Fruit fly (Drosophila melanogaster) whole organism, wandering third instar larva: Measurements from ENCODE around the gene CG42346.

Experiments used
- CG32264 ChIP-seq: fragments of 200-800 bp; sonication (Bioruptor generic); optimal IDR thresholded peaks from 2 replicates; lab custom pipeline; 2016; ENCODE audit warnings: missing biosample characterization, missing genetic modification characterization
- CrebA ChIP-seq: fragments of 200-800 bp; sonication (Bioruptor generic); optimal IDR thresholded peaks from 2 replicates; lab custom pipeline; 2016; ENCODE audit warnings: missing biosample characterization, mild to moderate bottlenecking, missing genetic modification characterization, borderline replicate concordance
- Dfd ChIP-seq: fragments of >200 bp; optimal IDR thresholded peaks from 2 replicates; lab custom pipeline; 2017; ENCODE audit warnings: missing biosample characterization, missing genetic modification characterization
- OdsH ChIP-seq: fragments of 200-800 bp; sonication (Bioruptor generic); optimal IDR thresholded peaks from 2 replicates; lab custom pipeline; 2016; ENCODE audit warnings: missing biosample characterization, mild to moderate bottlenecking, missing genetic modification characterization
- Rel ChIP-seq, 2 experiments: fragments of 200-800 bp; sonication (Bioruptor generic) in 1 of 2; optimal IDR thresholded peaks; 2 replicates in 1 of 2; 3 replicates in 1 of 2; lab custom pipeline; 2016 to 2019; ENCODE audit warnings: mild to moderate bottlenecking in 2 of 2, missing biosample characterization in 2 of 2, missing genetic modification characterization in 2 of 2, moderate library complexity in 1 of 2
- brk ChIP-seq: fragments of 200-800 bp; sonication (Bioruptor generic); optimal IDR thresholded peaks from 2 replicates; lab custom pipeline; 2016; ENCODE audit warnings: missing biosample characterization, mild to moderate bottlenecking, missing genetic modification characterization
- dmrt93B ChIP-seq: fragments of 200-800 bp; sonication (Bioruptor generic); optimal IDR thresholded peaks from 2 replicates; lab custom pipeline; 2018; ENCODE audit warnings: missing biosample characterization, mild to moderate bottlenecking, missing genetic modification characterization
- ey ChIP-seq: fragments of 200-800 bp; sonication (Bioruptor generic); optimal IDR thresholded peaks from 2 replicates; lab custom pipeline; 2016; ENCODE audit warnings: missing biosample characterization, missing genetic modification characterization
- fru ChIP-seq: fragments of 200-800 bp; sonication (Bioruptor generic); optimal IDR thresholded peaks from 3 replicates; lab custom pipeline; 2016; ENCODE audit warnings: missing biosample characterization, mild to moderate bottlenecking, missing genetic modification characterization
- psq ChIP-seq: fragments of 200-800 bp; sonication (Bioruptor generic); optimal IDR thresholded peaks from 3 replicates; lab custom pipeline; 2017; ENCODE audit warnings: missing biosample characterization, mild to moderate bottlenecking, missing genetic modification characterization, moderate library complexity
- sage ChIP-seq: fragments of 200-800 bp; sonication (Bioruptor generic); optimal IDR thresholded peaks from 2 replicates; lab custom pipeline; 2016; ENCODE audit warnings: missing biosample characterization, mild to moderate bottlenecking, missing genetic modification characterization
- woc ChIP-seq: sonication (Bioruptor generic); optimal IDR thresholded peaks from 2 replicates; lab custom pipeline; 2016; ENCODE audit warnings: missing biosample characterization, mild to moderate bottlenecking, missing genetic modification characterization

DNA sequence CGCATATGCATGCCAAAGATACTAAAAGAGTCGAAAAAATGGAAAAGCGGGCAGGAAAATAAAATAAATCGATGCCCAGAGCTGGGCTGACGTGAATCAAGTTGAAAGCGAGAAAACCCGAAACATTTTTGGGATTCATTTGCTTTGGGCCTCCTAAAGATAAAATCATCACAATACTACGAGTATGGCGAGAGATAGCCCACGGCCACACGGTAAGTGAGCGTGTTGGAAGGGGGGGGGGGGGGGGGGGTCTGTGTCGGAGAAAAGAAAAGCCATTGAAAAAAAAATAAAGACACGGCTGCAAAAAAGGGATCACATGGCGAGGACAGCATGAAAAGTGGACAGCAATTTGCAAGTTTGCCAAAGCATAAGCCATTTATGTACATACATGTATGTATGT, 25.9 kb downstream of the CG42346 start:
- TF ChIP-seq psq (no peak), fru (no peak), brk (GFP tag; lab: Kevin White, UChicago) (no peak), ey (GFP tag; lab: Kevin White, UChicago) (no peak), dmrt93B (GFP tag; lab: Kevin White, UChicago) (no peak), CrebA (no peak), CG32264 (GFP tag; lab: Kevin White, UChicago) (no peak), Dfd (GFP tag; lab: Kevin White, UChicago) (peak; percentile 82), OdsH (GFP tag; lab: Kevin White, UChicago) (no peak), sage (no peak), Rel (GFP tag; optimal IDR thresholded peaks at IDR 0.05; lab: Kevin White, UChicago) (no peak), Rel (tag; optimal IDR thresholded peaks at IDR 0.05; lab: Kevin White, UChicago) (no peak), woc (GFP tag; lab: Kevin White, UChicago) (no peak)
